Worm (Caenorhabditis elegans): ENCODE data around the gene C38C5.1.
A peak's percentile ranks its signal among the peaks of the same experiment; 100 is the strongest.

DNA sequence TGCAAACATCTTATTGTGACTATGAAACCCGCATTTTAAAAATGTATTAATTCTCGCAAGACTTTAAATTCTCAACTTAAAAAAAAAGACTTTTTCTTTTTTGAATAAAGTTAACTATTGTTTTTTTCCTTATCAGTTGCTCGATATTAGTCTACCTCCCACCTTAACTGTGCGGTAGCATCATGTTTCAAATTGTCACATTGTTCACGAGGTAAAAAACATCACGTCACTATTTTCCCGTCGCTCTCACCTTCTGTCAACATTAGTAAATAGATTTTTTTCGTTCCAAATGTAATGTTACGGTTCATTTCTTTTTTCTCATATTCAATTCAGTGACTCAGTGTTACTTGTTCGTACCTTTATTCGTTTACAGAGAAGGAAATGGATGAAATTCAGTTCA lies 41.5 kb upstream of the C38C5.1 start:
- no peak for TF ChIP-seq nhr-28 (tag; optimal IDR thresholded peaks at IDR 0.05)
- TF ChIP-seq egl-27 (tag; optimal IDR thresholded peaks at IDR 0.05) = no peak
- peak; percentile 69 for TF ChIP-seq pha-4 (tag; optimal IDR thresholded peaks at IDR 0.05)
- no peak for TF ChIP-seq mdl-1 (tag; optimal IDR thresholded peaks at IDR 0.05)
- TF ChIP-seq jun-1 (tag; optimal IDR thresholded peaks at IDR 0.05) = no peak
- no peak for TF ChIP-seq nhr-11 (tag; optimal IDR thresholded peaks at IDR 0.05)
- TF ChIP-seq fkh-10 (GFP tag; optimal IDR thresholded peaks at IDR 0.05) = no peak
- TF ChIP-seq sea-2 (GFP tag; optimal IDR thresholded peaks at IDR 0.05) = no peak
- no peak for TF ChIP-seq ztf-4 (tag; optimal IDR thresholded peaks at IDR 0.05)
- TF ChIP-seq nhr-12 (tag; optimal IDR thresholded peaks at IDR 0.05) = no peak
- TF ChIP-seq snpc-4 (tag; optimal IDR thresholded peaks at IDR 0.05) = no peak
- no peak for TF ChIP-seq R02D3.7 (tag; optimal IDR thresholded peaks at IDR 0.05)
- TF ChIP-seq elt-2 (tag; optimal IDR thresholded peaks at IDR 0.05) = peak; percentile 9
- TF ChIP-seq zag-1 (tag; optimal IDR thresholded peaks at IDR 0.05) = no peak

Data from whole organism, L3 larva.